Fruit fly (Drosophila melanogaster): Measurements from ENCODE around the gene Pld3.

DNA sequence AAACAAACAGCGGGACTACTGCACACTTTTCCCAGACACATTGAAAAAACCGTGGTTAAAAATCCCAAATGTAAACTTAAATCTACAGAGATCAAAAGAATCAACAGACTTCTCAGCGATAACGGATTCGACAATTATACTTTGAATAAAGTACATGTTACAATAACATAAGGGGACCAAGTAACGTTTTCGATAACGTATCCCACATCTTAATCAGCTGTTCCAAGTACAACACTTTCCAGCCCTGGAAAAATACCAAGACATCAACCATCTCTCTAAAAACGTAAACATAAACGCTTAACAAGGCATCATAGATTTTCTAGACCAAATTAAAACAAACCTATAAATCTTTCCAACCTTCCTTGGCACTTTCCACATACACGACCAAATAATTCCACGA, 4.8 kb upstream of the Pld3 start:
- TF ChIP-seq usp (GFP tag; optimal IDR thresholded peaks at IDR 0.05) (no peak), pan (optimal IDR thresholded peaks at IDR 0.05) (no peak), EcR (GFP tag; optimal IDR thresholded peaks at IDR 0.05) (no peak), psq (optimal IDR thresholded peaks at IDR 0.05) (no peak), CG8478 (optimal IDR thresholded peaks at IDR 0.05) (no peak), Dll (optimal IDR thresholded peaks at IDR 0.05) (no peak)
